Fruit fly (Drosophila melanogaster): ENCODE measurements around the gene sn.
A peak's percentile ranks its signal among the peaks of the same experiment; 100 is the strongest.

sn gene

dm6 chrX:7944772-7945722, 18.8 kb upstream of the sn start (continued):
- TF ChIP-seq Eip74EF (GFP tag; optimal IDR thresholded peaks at IDR 0.05) = no peak
- peak; percentile 38 for TF ChIP-seq abd-A (tag; optimal IDR thresholded peaks at IDR 0.05)
- TF ChIP-seq knrl (GFP tag; IDR thresholded peaks at IDR 0.05; ENCODE audit: partially characterized antibody) = no peak
- TF ChIP-seq CG2889 (GFP tag; IDR thresholded peaks at IDR 0.05) = no peak
- peak; percentile 42 for TF ChIP-seq fd96Cb (tag; optimal IDR thresholded peaks at IDR 0.05)
- TF ChIP-seq CG1832 (GFP tag; optimal IDR thresholded peaks at IDR 0.05) = no peak
- no peak for TF ChIP-seq CG3847 (GFP tag; IDR thresholded peaks at IDR 0.05)
- peak; percentile 36 for TF ChIP-seq NfI (GFP tag; optimal IDR thresholded peaks at IDR 0.05)
- TF ChIP-seq row (GFP tag; IDR thresholded peaks at IDR 0.05) = peak; percentile 39
- no peak for TF ChIP-seq tio (GFP tag; optimal IDR thresholded peaks at IDR 0.05)
- peak; percentile 58 for TF ChIP-seq exex (tag; optimal IDR thresholded peaks at IDR 0.05)
- TF ChIP-seq bigmax (GFP tag; optimal IDR thresholded peaks at IDR 0.05) = no peak
- no peak for TF ChIP-seq Mes4 (GFP tag; optimal IDR thresholded peaks at IDR 0.05)
- TF ChIP-seq Doc3 (GFP tag; IDR thresholded peaks at IDR 0.05; ENCODE audit: partially characterized antibody) = peak; percentile 27; the same call in 1 of the 3 replicates
- TF ChIP-seq br (optimal IDR thresholded peaks at IDR 0.05) = no peak
- no peak for TF ChIP-seq CG6654 (GFP tag; optimal IDR thresholded peaks at IDR 0.05)
- TF ChIP-seq stc (GFP tag; IDR thresholded peaks at IDR 0.05) = 0 out of 2 replicates have a peak, but pooled peaks have one; percentile 8
- TF ChIP-seq Fer1 (GFP tag; optimal IDR thresholded peaks at IDR 0.05) = peak; percentile 12
- no peak for TF ChIP-seq kah (GFP tag; optimal IDR thresholded peaks at IDR 0.05)
- peak; percentile 14 for TF ChIP-seq Dip3 (GFP tag; optimal IDR thresholded peaks at IDR 0.05)
- no peak for TF ChIP-seq CG9797 (GFP tag; optimal IDR thresholded peaks at IDR 0.05)
- peak; percentile 25 for TF ChIP-seq nerfin-1 (tag; optimal IDR thresholded peaks at IDR 0.05)
- TF ChIP-seq CG3995 (GFP tag; optimal IDR thresholded peaks at IDR 0.05) = peak; percentile 26
- TF ChIP-seq CG13424 (tag; optimal IDR thresholded peaks at IDR 0.05) = peak; percentile 33
- TF ChIP-seq Meics (GFP tag; optimal IDR thresholded peaks at IDR 0.05) = peak; percentile 35
- peak; percentile 49 for TF ChIP-seq gem (tag; optimal IDR thresholded peaks at IDR 0.05)
- no peak for TF ChIP-seq Myb (GFP tag; optimal IDR thresholded peaks at IDR 0.05)
- no peak for TF ChIP-seq Atf6 (GFP tag; IDR thresholded peaks at IDR 0.05)
- peak; percentile 22 for TF ChIP-seq CG7786 (GFP tag; optimal IDR thresholded peaks at IDR 0.05)
- TF ChIP-seq CG15479 (GFP tag; optimal IDR thresholded peaks at IDR 0.05) = peak; percentile 35
- TF ChIP-seq Deaf1 (tag; optimal IDR thresholded peaks at IDR 0.05) = peak; percentile 42
- no peak for TF ChIP-seq CG2129 (GFP tag; IDR thresholded peaks at IDR 0.05; ENCODE audit: partially characterized antibody)
- peak; percentile 19 for TF ChIP-seq shn (GFP tag; optimal IDR thresholded peaks at IDR 0.05)
- TF ChIP-seq fru (optimal IDR thresholded peaks at IDR 0.05) = no peak
- no peak for TF ChIP-seq dysf (GFP tag; IDR thresholded peaks at IDR 0.05)
- 0 out of 3 replicates have a peak, but pooled peaks have one; percentile 13 for TF ChIP-seq CG2199 (GFP tag; IDR thresholded peaks at IDR 0.05)
- peak; percentile 27 for TF ChIP-seq dmrt99B (tag; optimal IDR thresholded peaks at IDR 0.05)
- no peak for TF ChIP-seq Bdp1 (GFP tag; optimal IDR thresholded peaks at IDR 0.05)
- TF ChIP-seq grn (GFP tag; optimal IDR thresholded peaks at IDR 0.05) = no peak
- TF ChIP-seq crp (GFP tag; optimal IDR thresholded peaks at IDR 0.05) = peak in 1 of 2 experiments; percentile 54
- TF ChIP-seq CTCF (GFP tag; optimal IDR thresholded peaks at IDR 0.05) = no peak
- TF ChIP-seq lmd (GFP tag; IDR thresholded peaks at IDR 0.05) = peak; percentile 45; the same call in 1 of the 2 replicates
- 0 out of 2 replicates have a peak, but pooled peaks have one; percentile 24 for TF ChIP-seq CG32532 (GFP tag; IDR thresholded peaks at IDR 0.05)
- peak; percentile 56 for TF ChIP-seq Rfx (GFP tag; IDR thresholded peaks at IDR 0.05)
- no peak for TF ChIP-seq CG12104 (GFP tag; optimal IDR thresholded peaks at IDR 0.05)
- TF ChIP-seq CG1603 (tag; optimal IDR thresholded peaks at IDR 0.05) = peak; percentile 34
- TF ChIP-seq dmrt11E (tag; optimal IDR thresholded peaks at IDR 0.05) = peak; percentile 8
- no peak for TF ChIP-seq CG1647 (GFP tag; optimal IDR thresholded peaks at IDR 0.05)
- peak; percentile 37 for TF ChIP-seq D19A (tag; optimal IDR thresholded peaks at IDR 0.05)

All from whole organism, embryonic.